Fruit fly (Drosophila melanogaster): ENCODE results near the gene pum.

Gene pum

dm6 chr3R:9038652-9039051, 198.8 kb downstream of the pum start, which contains the start of gene hyx (continued):
- no peak for TF ChIP-seq HmgD (GFP tag; optimal IDR thresholded peaks at IDR 0.05)
- TF ChIP-seq Rx (GFP tag; IDR thresholded peaks at IDR 0.05) = no peak
- TF ChIP-seq CG2712 (tag; optimal IDR thresholded peaks at IDR 0.05) = peak; percentile 59
- TF ChIP-seq CG6254 (GFP tag; optimal IDR thresholded peaks at IDR 0.05) = no peak
- TF ChIP-seq vnd (GFP tag; IDR thresholded peaks at IDR 0.05; ENCODE audit: partially characterized antibody) = peak; percentile 66
- TF ChIP-seq danr (GFP tag; IDR thresholded peaks at IDR 0.05) = no peak
- TF ChIP-seq Bteb2 (GFP tag; optimal IDR thresholded peaks at IDR 0.05) = peak; percentile 41
- TF ChIP-seq CG17568 (GFP tag; optimal IDR thresholded peaks at IDR 0.05) = no peak
- peak; percentile 84 for TF ChIP-seq hbn (GFP tag; IDR thresholded peaks at IDR 0.05; ENCODE audit: partially characterized antibody)
- TF ChIP-seq ems (GFP tag; optimal IDR thresholded peaks at IDR 0.05) = peak; percentile 20
- TF ChIP-seq CG6689 (GFP tag; IDR thresholded peaks at IDR 0.05) = no peak
- peak; percentile 92 for TF ChIP-seq Med (GFP tag)
- no peak for TF ChIP-seq CG7928 (GFP tag; optimal IDR thresholded peaks at IDR 0.05)
- TF ChIP-seq gcm2 (GFP tag; optimal IDR thresholded peaks at IDR 0.05) = no peak
- no peak for TF ChIP-seq wdn (GFP tag; IDR thresholded peaks at IDR 0.05)
- TF ChIP-seq CG12769 (tag; optimal IDR thresholded peaks at IDR 0.05) = peak; percentile 61
- TF ChIP-seq sug (tag; optimal IDR thresholded peaks at IDR 0.05) = peak; percentile 61
- peak; percentile 44 for TF ChIP-seq oc (tag; optimal IDR thresholded peaks at IDR 0.05)
- peak; percentile 57 for TF ChIP-seq CG15514 (GFP tag; optimal IDR thresholded peaks at IDR 0.05)
- no peak for TF ChIP-seq CG6813 (GFP tag; optimal IDR thresholded peaks at IDR 0.05)
- no peak for TF ChIP-seq eyg (GFP tag; optimal IDR thresholded peaks at IDR 0.05)
- TF ChIP-seq CG18619 (GFP tag; optimal IDR thresholded peaks at IDR 0.05) = peak; percentile 22
- peak; percentile 80; the same call in 2 of the 3 replicates for TF ChIP-seq Opbp (GFP tag; IDR thresholded peaks at IDR 0.05; ENCODE audit: partially characterized antibody)
- peak; percentile 3 for TF ChIP-seq CG15696 (tag; optimal IDR thresholded peaks at IDR 0.05)
- no peak for TF ChIP-seq H15 (GFP tag; IDR thresholded peaks at IDR 0.05)
- peak in 1 of 2 experiments; percentile 41 for TF ChIP-seq Pdp1 (GFP tag; optimal IDR thresholded peaks at IDR 0.05)
- TF ChIP-seq CG4820 (GFP tag; optimal IDR thresholded peaks at IDR 0.05) = peak; percentile 10
- peak; percentile 31 for TF ChIP-seq CG18011 (GFP tag; optimal IDR thresholded peaks at IDR 0.05)
- TF ChIP-seq wek (GFP tag; optimal IDR thresholded peaks at IDR 0.05) = peak; percentile 52

dm6 chr3R:9037946-9038345, 199.5 kb downstream of the pum start:
- peak; percentile 50 for TF ChIP-seq ac (GFP tag; optimal IDR thresholded peaks at IDR 0.05)
- no peak for TF ChIP-seq dan (GFP tag; IDR thresholded peaks at IDR 0.05)
- no peak for TF ChIP-seq CG16863 (GFP tag; optimal IDR thresholded peaks at IDR 0.05)
- peak in 1 of 2 experiments; percentile 27 for TF ChIP-seq tll (GFP tag; optimal IDR thresholded peaks at IDR 0.05)
- TF ChIP-seq luna (GFP tag; optimal IDR thresholded peaks at IDR 0.05) = no peak
- peak; percentile 93 for TF ChIP-seq pros (GFP tag; optimal IDR thresholded peaks at IDR 0.05)
- TF ChIP-seq kni (GFP tag; optimal IDR thresholded peaks at IDR 0.05) = peak; percentile 2
- no peak for TF ChIP-seq CG12155 (GFP tag; optimal IDR thresholded peaks at IDR 0.05)
- TF ChIP-seq CG2199 (GFP tag; IDR thresholded peaks at IDR 0.05) = 0 out of 3 replicates have a peak, but pooled peaks have one; percentile 14
- TF ChIP-seq vfl (GFP tag; optimal IDR thresholded peaks at IDR 0.05) = no peak
- no peak for TF ChIP-seq Kr (GFP tag; optimal IDR thresholded peaks at IDR 0.05)
- TF ChIP-seq CG32532 (GFP tag; IDR thresholded peaks at IDR 0.05) = no peak
- no peak for TF ChIP-seq ssp (GFP tag; IDR thresholded peaks at IDR 0.05)
- TF ChIP-seq CG32767 (GFP tag; IDR thresholded peaks at IDR 0.05) = no peak
